Worm (Caenorhabditis elegans): ENCODE results near the gene csn-6.

DNA sequence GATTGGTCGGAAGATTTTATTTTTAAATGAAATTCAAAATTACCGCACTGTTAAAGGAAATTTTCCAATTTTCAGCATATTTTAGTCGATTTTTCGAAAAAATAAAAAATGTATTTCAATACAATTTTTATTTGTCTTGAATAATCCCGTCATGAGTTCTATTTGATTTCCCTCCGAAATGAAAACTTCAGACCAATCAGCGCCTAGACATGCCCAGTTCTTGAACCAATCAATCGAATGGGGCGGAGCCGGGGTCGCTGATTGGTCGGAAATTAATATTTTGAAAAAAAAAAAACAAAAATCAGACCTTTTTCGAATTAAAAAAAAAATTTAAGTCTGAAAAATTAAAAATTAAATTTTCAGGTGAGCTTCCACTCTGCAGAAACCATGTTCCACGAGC lies 9.0 kb downstream of the csn-6 start:
- TF ChIP-seq ama-1 (optimal IDR thresholded peaks at IDR 0.05) = no peak
- no peak for TF ChIP-seq hnd-1 (tag; optimal IDR thresholded peaks at IDR 0.05)
- TF ChIP-seq tbx-11 (GFP tag; IDR thresholded peaks at IDR 0.05) = no peak
